Fruit fly (Drosophila melanogaster): ENCODE measurements around the gene CG12115.

- TF ChIP-seq Hr38 (GFP tag; optimal IDR thresholded peaks at IDR 0.05) (no peak), CG3032 (tag; optimal IDR thresholded peaks at IDR 0.05) (no peak), CG11294 (GFP tag; IDR thresholded peaks at IDR 0.05) (no peak), Eip78C (GFP tag) (no peak)
These were observed 46.1 kb upstream of the CG12115 start, which contains the start of gene Ir8a for dm6 chrX:9236485-9236884.

All from whole organism, prepupa.